Fruit fly (Drosophila melanogaster) whole organism: ENCODE data around the gene Arl4.

ENCODE experiments used
- CG8478 ChIP-seq: fragments of >200 bp; optimal IDR thresholded peaks from 2 replicates; lab custom pipeline; 2018; ENCODE audit warnings: inconsistent platforms
- Dll ChIP-seq: fragments of >200 bp; optimal IDR thresholded peaks from 2 replicates; lab custom pipeline; 2017
- EcR ChIP-seq, 2 experiments: fragments of >200 bp; optimal IDR thresholded peaks; 2 replicates each; lab custom pipeline; 2017; ENCODE audit warnings: missing biosample characterization in 2 of 2, missing genetic modification characterization in 2 of 2, missing genetic modification reagents in 2 of 2
- pan ChIP-seq: fragments of >200 bp; optimal IDR thresholded peaks from 2 replicates; lab custom pipeline; 2017
- psq ChIP-seq: fragments of >200 bp; optimal IDR thresholded peaks from 2 replicates; lab custom pipeline; 2017
- usp ChIP-seq: fragments of >200 bp; optimal IDR thresholded peaks from 2 replicates; lab custom pipeline; 2017; ENCODE audit warnings: missing biosample characterization, missing genetic modification characterization, mixed read lengths

The Arl4 gene

dm6 chr4:179920-180261 is 702 bp upstream of the Arl4 start:
- TF ChIP-seq EcR (GFP tag; optimal IDR thresholded peaks at IDR 0.05; lab: Kevin White, UChicago) (no peak), CG8478 (lab: Kevin White, UChicago) (no peak), psq (no peak), usp (GFP tag; lab: Kevin White, UChicago) (no peak), pan (lab: Kevin White, UChicago) (no peak), Dll (no peak)

dm6 chr4:175245-175644 is 3.9 kb downstream of the Arl4 start, which contains the start of gene CG33978:
Gene CG33978, minus strand, starts transcription at chr4:175639.
- TF ChIP-seq usp (GFP tag; lab: Kevin White, UChicago) (no peak), EcR (GFP tag; optimal IDR thresholded peaks at IDR 0.05; lab: Kevin White, UChicago) (no peak), Dll (no peak), CG8478 (lab: Kevin White, UChicago) (no peak), psq (no peak), pan (lab: Kevin White, UChicago) (no peak)

- no peak for TF ChIP-seq psq
- no peak for TF ChIP-seq usp (GFP tag; lab: Kevin White, UChicago)
- no peak for TF ChIP-seq CG8478 (lab: Kevin White, UChicago)
- no peak for TF ChIP-seq pan (lab: Kevin White, UChicago)
- no peak for TF ChIP-seq EcR (GFP tag; optimal IDR thresholded peaks at IDR 0.05; lab: Kevin White, UChicago)
- TF ChIP-seq Dll = no peak
Observed at dm6 chr4:174526-174925, 4.7 kb downstream of the Arl4 start.

dm6 chr4:167515-167914 is 11.7 kb downstream of the Arl4 start:
- TF ChIP-seq usp (GFP tag; lab: Kevin White, UChicago) (no peak), CG8478 (lab: Kevin White, UChicago) (no peak), psq (no peak), pan (lab: Kevin White, UChicago) (no peak), Dll (no peak), EcR (GFP tag; optimal IDR thresholded peaks at IDR 0.05; lab: Kevin White, UChicago) (no peak)

- no peak for TF ChIP-seq psq
- no peak for TF ChIP-seq EcR (GFP tag; optimal IDR thresholded peaks at IDR 0.05; lab: Kevin White, UChicago)
- no peak for TF ChIP-seq pan (lab: Kevin White, UChicago)
- no peak for TF ChIP-seq CG8478 (lab: Kevin White, UChicago)
- TF ChIP-seq usp (GFP tag; lab: Kevin White, UChicago) = no peak
- TF ChIP-seq Dll = no peak
Observed at dm6 chr4:165159-165558, 14.0 kb downstream of the Arl4 start.

dm6 chr4:155977-156376 is 23.2 kb downstream of the Arl4 start, which contains the start of gene CG31997:
Gene CG31997, minus strand, starts transcription at chr4:156060.
- no peak for TF ChIP-seq psq
- no peak for TF ChIP-seq CG8478 (lab: Kevin White, UChicago)
- TF ChIP-seq pan (lab: Kevin White, UChicago) = no peak
- no peak for TF ChIP-seq EcR (GFP tag; optimal IDR thresholded peaks at IDR 0.05; lab: Kevin White, UChicago)
- no peak for TF ChIP-seq Dll

dm6 chr4:150453-150852 is 28.7 kb downstream of the Arl4 start, which contains the start of gene CG32006:
Gene CG32006, plus strand, starts transcription at chr4:150764.
- TF ChIP-seq usp (GFP tag; lab: Kevin White, UChicago) = no peak
- TF ChIP-seq CG8478 (lab: Kevin White, UChicago) = no peak
- no peak for TF ChIP-seq pan (lab: Kevin White, UChicago)
- TF ChIP-seq psq = no peak
- no peak for TF ChIP-seq Dll
- no peak for TF ChIP-seq EcR (GFP tag; optimal IDR thresholded peaks at IDR 0.05; lab: Kevin White, UChicago)

- TF ChIP-seq pan (lab: Kevin White, UChicago) = no peak
- TF ChIP-seq Dll = no peak
- no peak for TF ChIP-seq usp (GFP tag; lab: Kevin White, UChicago)
- TF ChIP-seq EcR (GFP tag; optimal IDR thresholded peaks at IDR 0.05; lab: Kevin White, UChicago) = no peak
- TF ChIP-seq CG8478 (lab: Kevin White, UChicago) = no peak
- TF ChIP-seq psq = no peak
Observed at dm6 chr4:149123-149522, 30.1 kb downstream of the Arl4 start.

dm6 chr4:135953-136352 is 43.2 kb downstream of the Arl4 start:
- TF ChIP-seq usp (GFP tag; lab: Kevin White, UChicago) (no peak), pan (lab: Kevin White, UChicago) (no peak), CG8478 (lab: Kevin White, UChicago) (no peak), Dll (no peak), EcR (GFP tag; optimal IDR thresholded peaks at IDR 0.05; lab: Kevin White, UChicago) (no peak), psq (no peak)

dm6 chr4:131958-132623 is 47.1 kb downstream of the Arl4 start, which contains the start of gene anne:
Gene anne, plus strand, starts transcription at chr4:132220.
- TF ChIP-seq psq (no peak), CG8478 (lab: Kevin White, UChicago) (no peak)

- TF ChIP-seq CG8478 (lab: Kevin White, UChicago) (no peak), pan (lab: Kevin White, UChicago) (no peak), usp (GFP tag; lab: Kevin White, UChicago) (no peak), psq (no peak), EcR (GFP tag; optimal IDR thresholded peaks at IDR 0.05; lab: Kevin White, UChicago) (no peak), Dll (no peak)
Observed at dm6 chr4:130990-131389, 48.2 kb downstream of the Arl4 start.

dm6 chr4:130558-130957 is 48.6 kb downstream of the Arl4 start:
- no peak for TF ChIP-seq Dll
- TF ChIP-seq EcR (GFP tag; optimal IDR thresholded peaks at IDR 0.05; lab: Kevin White, UChicago) = no peak
- no peak for TF ChIP-seq usp (GFP tag; lab: Kevin White, UChicago)
- TF ChIP-seq psq = no peak
- TF ChIP-seq CG8478 (lab: Kevin White, UChicago) = no peak
- no peak for TF ChIP-seq pan (lab: Kevin White, UChicago)
